Worm (Caenorhabditis elegans): Measurements from ENCODE around the gene R04E5.7.

R04E5.7 gene

DNA sequence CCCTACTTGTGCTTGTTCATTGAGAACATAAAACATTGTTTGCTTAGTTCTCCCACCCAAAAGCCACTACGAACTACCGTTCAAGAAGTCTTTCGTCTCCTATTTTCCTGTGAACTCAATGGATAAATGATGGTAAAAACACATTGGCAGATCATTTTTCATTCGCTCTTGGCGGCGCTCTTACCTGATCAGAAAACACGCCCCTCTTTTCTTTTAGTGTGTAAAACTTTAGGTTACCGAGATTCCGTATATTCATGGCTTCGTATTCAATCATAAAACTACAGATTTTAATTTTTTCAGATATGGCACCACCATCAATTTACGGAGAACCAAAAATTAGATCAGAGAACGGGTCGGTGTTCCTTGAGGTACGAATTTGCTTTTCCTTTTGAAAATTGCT is 33.5 kb downstream of the R04E5.7 start, which contains the start of gene zig-12:
zig-12 (plus strand) TSS at position 301 of the 400 bp plus-strand sequence.
- TF ChIP-seq T23F11.4 (GFP tag; optimal IDR thresholded peaks at IDR 0.05) (no peak), ceh-22 (tag; optimal IDR thresholded peaks at IDR 0.05) (no peak), K09A11.1 (tag; optimal IDR thresholded peaks at IDR 0.05; ENCODE audit: insufficient read depth) (no peak), ttx-3 (tag; optimal IDR thresholded peaks at IDR 0.05) (no peak), pha-4 (tag; optimal IDR thresholded peaks at IDR 0.05) (no peak), hlh-30 (tag; optimal IDR thresholded peaks at IDR 0.05; ENCODE audit: insufficient read depth) (no peak), fax-1 (tag; optimal IDR thresholded peaks at IDR 0.05) (no peak), ama-1 (optimal IDR thresholded peaks at IDR 0.05) (no peak), che-1 (tag; optimal IDR thresholded peaks at IDR 0.05) (no peak), ceh-6 (GFP tag; optimal IDR thresholded peaks at IDR 0.05) (no peak), ztf-16 (tag; optimal IDR thresholded peaks at IDR 0.05) (no peak), Y22D7AL.16 (tag; optimal IDR thresholded peaks at IDR 0.05) (no peak), hlh-8 (tag; optimal IDR thresholded peaks at IDR 0.05) (no peak), K02D7.2 (tag; optimal IDR thresholded peaks at IDR 0.05) (no peak), npax-4 (tag; optimal IDR thresholded peaks at IDR 0.05) (no peak), hlh-13 (GFP tag; optimal IDR thresholded peaks at IDR 0.05) (no peak), pha-2 (tag; optimal IDR thresholded peaks at IDR 0.05) (no peak), pat-9 (tag; optimal IDR thresholded peaks at IDR 0.05) (no peak)

DNA sequence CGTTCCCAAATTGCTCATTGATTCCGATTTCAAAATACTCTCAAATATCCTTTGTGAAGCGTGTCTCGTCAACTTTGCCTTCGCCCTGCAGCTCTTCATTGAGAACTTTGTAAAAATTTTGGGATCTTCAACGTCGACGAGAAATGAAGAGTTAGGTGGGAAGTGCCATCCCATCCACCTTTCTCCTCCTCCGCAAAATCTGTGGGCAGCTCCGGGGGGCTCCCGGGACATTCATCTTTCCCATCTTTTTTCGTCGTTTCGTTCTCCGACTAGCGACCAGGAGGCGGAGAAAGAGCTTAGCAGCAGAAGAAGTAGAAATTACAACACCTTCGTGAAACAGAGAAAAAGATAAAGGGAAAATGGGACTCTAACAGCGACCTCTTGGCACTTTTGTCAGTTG is 34.1 kb downstream of the R04E5.7 start:
- TF ChIP-seq K09A11.1 (tag; optimal IDR thresholded peaks at IDR 0.05; ENCODE audit: insufficient read depth) (no peak), F13H6.1 (tag; optimal IDR thresholded peaks at IDR 0.05) (no peak), unc-55 (GFP tag; optimal IDR thresholded peaks at IDR 0.05) (peak; percentile 9), ceh-18 (tag; optimal IDR thresholded peaks at IDR 0.05) (peak; percentile 58), rnt-1 (tag; optimal IDR thresholded peaks at IDR 0.05) (peak; percentile 8)

DNA sequence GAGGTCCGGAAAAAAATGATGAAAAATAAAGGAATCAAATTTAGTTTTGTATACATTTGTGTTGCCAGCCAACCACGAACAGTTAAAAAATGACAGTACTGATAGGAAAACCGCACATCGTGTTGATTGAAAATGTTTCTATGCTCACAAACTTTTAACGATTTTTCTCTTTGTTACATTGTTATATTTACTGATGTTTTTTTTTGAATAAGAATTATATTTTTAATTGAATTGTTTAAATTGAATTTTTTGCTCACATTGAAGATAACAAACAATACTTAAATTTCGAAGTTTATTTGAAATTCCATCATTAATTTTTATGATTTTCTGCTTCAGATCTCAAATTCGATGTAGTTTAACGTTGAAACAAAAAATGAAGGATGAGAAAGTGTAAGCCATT is 35.6 kb downstream of the R04E5.7 start, which contains the start of gene M02D8.5:
M02D8.5 (minus strand) TSS at position 101 of the 400 bp plus-strand sequence.
- no peak for TF ChIP-seq tbx-7 (tag; optimal IDR thresholded peaks at IDR 0.05)
- TF ChIP-seq fkh-6 (tag; optimal IDR thresholded peaks at IDR 0.05) = no peak
- TF ChIP-seq sox-4 (tag; optimal IDR thresholded peaks at IDR 0.05) = no peak
- no peak for TF ChIP-seq ceh-18 (tag; optimal IDR thresholded peaks at IDR 0.05)
- no peak for TF ChIP-seq unc-42 (tag; optimal IDR thresholded peaks at IDR 0.05)
- no peak for TF ChIP-seq pros-1 (tag; optimal IDR thresholded peaks at IDR 0.05)

DNA sequence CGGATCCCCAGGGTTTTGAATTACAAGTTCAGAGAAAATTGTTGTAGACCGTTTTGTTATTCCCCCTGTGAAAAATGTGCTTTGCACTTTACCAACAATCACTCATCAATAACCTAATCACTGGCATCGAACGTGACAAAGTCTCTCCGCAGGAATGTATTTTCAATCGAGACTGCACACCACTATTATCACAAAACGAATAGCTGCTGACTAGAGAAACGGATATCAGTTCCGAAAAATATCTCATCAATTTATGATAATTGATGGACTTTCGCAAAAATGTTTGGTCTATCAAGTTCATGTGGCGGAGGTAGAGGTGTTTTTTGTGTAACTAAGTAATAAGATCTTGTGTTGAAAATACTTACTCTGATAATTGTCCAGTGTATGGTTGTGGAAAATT is 36.0 kb downstream of the R04E5.7 start:
- TF ChIP-seq sox-4 (tag; optimal IDR thresholded peaks at IDR 0.05) (no peak), che-1 (tag; optimal IDR thresholded peaks at IDR 0.05) (no peak), pag-3 (tag; optimal IDR thresholded peaks at IDR 0.05; ENCODE audit: borderline replicate concordance) (no peak), tbx-2 (tag; optimal IDR thresholded peaks at IDR 0.05) (no peak), hlh-8 (tag; optimal IDR thresholded peaks at IDR 0.05) (no peak), dve-1 (tag; optimal IDR thresholded peaks at IDR 0.05) (no peak), fax-1 (tag; optimal IDR thresholded peaks at IDR 0.05) (no peak), pha-4 (tag; optimal IDR thresholded peaks at IDR 0.05) (no peak), nhr-11 (tag; optimal IDR thresholded peaks at IDR 0.05) (no peak), unc-86 (tag; optimal IDR thresholded peaks at IDR 0.05) (no peak), pros-1 (tag; optimal IDR thresholded peaks at IDR 0.05) (no peak), ceh-34 (tag; optimal IDR thresholded peaks at IDR 0.05) (no peak), syd-9 (tag; optimal IDR thresholded peaks at IDR 0.05) (no peak), ceh-24 (tag; optimal IDR thresholded peaks at IDR 0.05) (no peak), npax-4 (tag; optimal IDR thresholded peaks at IDR 0.05) (no peak), sdc-2 (tag; optimal IDR thresholded peaks at IDR 0.05) (no peak), pha-2 (tag; optimal IDR thresholded peaks at IDR 0.05) (no peak), K02D7.2 (tag; optimal IDR thresholded peaks at IDR 0.05) (no peak)
